Worm (Caenorhabditis elegans) whole organism, late embryonic: Measurements from ENCODE around the gene srh-92.

ENCODE experiments used
- pha-2 ChIP-seq: sonication (generic microtip); optimal IDR thresholded peaks from 2 replicates; lab custom pipeline; 2017; ENCODE audit warnings: mild to moderate bottlenecking, missing genetic modification characterization, missing compliant biosample characterization
- pros-1 ChIP-seq: fragments of 150-350 bp; optimal IDR thresholded peaks from 2 replicates; lab custom pipeline; 2014; ENCODE audit warnings: missing biosample characterization, missing genetic modification reagents, missing genetic modification characterization

DNA sequence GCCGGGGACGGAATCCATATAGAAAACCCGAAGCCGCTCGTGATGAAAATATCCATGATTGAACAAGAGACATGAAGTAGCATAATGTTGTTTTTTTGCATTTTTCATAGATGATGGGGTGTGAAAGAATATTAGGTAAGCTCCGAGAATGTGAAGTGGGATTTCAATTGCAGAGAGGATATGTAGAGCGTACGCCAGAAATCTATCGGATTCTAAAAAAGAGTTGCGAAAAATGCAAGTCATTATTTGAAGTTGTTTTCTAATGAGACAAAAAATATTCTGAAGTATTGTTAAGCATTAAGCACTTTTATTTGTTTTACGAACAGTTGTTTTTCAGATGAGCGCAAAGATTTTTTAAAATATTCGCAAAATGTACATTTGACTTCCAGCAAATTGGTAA lies 36.5 kb downstream of the srh-92 start, which contains the start of gene F18E3.10:
- no peak for TF ChIP-seq pha-2
- no peak for TF ChIP-seq pros-1 (tag; lab: Kevin White, UChicago)
